Worm (Caenorhabditis elegans) whole organism, mixed stage, embryonic: ENCODE results near the gene hira-1.

ENCODE experiments used
- blmp-1 ChIP-seq: fragments of 150-350 bp; optimal IDR thresholded peaks from 2 replicates; lab custom pipeline; 2014; ENCODE audit warnings: missing biosample characterization, missing genetic modification characterization
- ces-1 ChIP-seq: fragments of 150-350 bp; optimal IDR thresholded peaks from 2 replicates; lab custom pipeline; 2014; ENCODE audit warnings: missing biosample characterization, missing genetic modification reagents, missing genetic modification characterization
- lin-13 ChIP-seq: fragments of 150-350 bp; optimal IDR thresholded peaks from 2 replicates; lab custom pipeline; 2014; ENCODE audit warnings: missing biosample characterization, missing genetic modification characterization
- nhr-12 ChIP-seq: fragments of 150-350 bp; optimal IDR thresholded peaks from 2 replicates; lab custom pipeline; 2014; ENCODE audit warnings: missing biosample characterization, missing genetic modification characterization
- nhr-2 ChIP-seq: fragments of 150-350 bp; optimal IDR thresholded peaks from 2 replicates; lab custom pipeline; 2014; ENCODE audit warnings: missing biosample characterization, missing genetic modification characterization
- nhr-237 ChIP-seq: fragments of 150-350 bp; optimal IDR thresholded peaks from 2 replicates; lab custom pipeline; 2014; ENCODE audit warnings: missing biosample characterization, missing genetic modification characterization
- nhr-28 ChIP-seq: fragments of 150-350 bp; optimal IDR thresholded peaks from 2 replicates; lab custom pipeline; 2014; ENCODE audit warnings: missing biosample characterization, missing genetic modification characterization
- pha-4 ChIP-seq: fragments of 150-350 bp; optimal IDR thresholded peaks from 2 replicates; lab custom pipeline; 2018; ENCODE audit warnings: missing biosample characterization, missing genetic modification reagents, missing genetic modification characterization
- snpc-4 ChIP-seq: fragments of 150-350 bp; optimal IDR thresholded peaks from 2 replicates; lab custom pipeline; 2014; ENCODE audit warnings: missing biosample characterization, missing genetic modification characterization
- unc-120 ChIP-seq: sonication (generic microtip); optimal IDR thresholded peaks from 2 replicates; lab custom pipeline; 2017; ENCODE audit warnings: missing genetic modification characterization, missing compliant biosample characterization; ENCODE audit not compliant: poor library complexity, severe bottlenecking
- ztf-11 ChIP-seq: fragments of 150-350 bp; optimal IDR thresholded peaks from 2 replicates; lab custom pipeline; 2014; ENCODE audit warnings: missing biosample characterization, missing genetic modification characterization

ce11 chrIII:5183372-5183771 is 7.6 kb upstream of the hira-1 start:
- TF ChIP-seq nhr-12 (tag; lab: Kevin White, UChicago) (no peak), pha-4 (tag; lab: Kevin White, UChicago) (no peak), nhr-237 (no peak), unc-120 (tag; lab: Kevin White, UChicago) (no peak), ztf-11 (tag; lab: Kevin White, UChicago) (no peak), lin-13 (tag; lab: Kevin White, UChicago) (no peak), nhr-2 (tag; lab: Kevin White, UChicago) (no peak), snpc-4 (tag; lab: Kevin White, UChicago) (no peak), nhr-28 (tag; lab: Kevin White, UChicago) (no peak), blmp-1 (no peak), ces-1 (GFP tag; lab: Kevin White, UChicago) (peak; percentile 62)
